Worm (Caenorhabditis elegans): ENCODE measurements around the gene vrp-1.

vrp-1 gene

DNA sequence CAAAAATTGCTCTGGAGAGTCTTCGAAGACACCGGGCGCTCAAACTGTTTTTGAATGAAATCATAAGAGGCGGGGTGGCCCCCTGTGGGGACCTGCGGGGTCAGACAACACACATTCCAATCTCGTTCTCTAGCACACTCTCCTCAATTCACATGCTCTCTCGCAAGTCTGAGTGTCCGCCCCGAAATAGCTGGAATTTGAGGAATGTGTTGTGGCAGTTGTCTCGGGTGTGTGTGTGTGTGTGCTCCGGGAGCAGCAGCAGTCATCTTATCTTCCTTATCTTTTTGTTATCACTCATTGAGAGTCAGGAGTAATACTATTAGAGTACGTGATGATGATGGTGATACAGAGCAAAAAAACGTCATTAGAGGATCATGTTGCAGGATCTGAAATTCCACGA lies 17.5 kb downstream of the vrp-1 start:
- TF ChIP-seq mep-1 (tag; optimal IDR thresholded peaks at IDR 0.05) (no peak), nhr-237 (tag; optimal IDR thresholded peaks at IDR 0.05) (no peak), ceh-43 (GFP tag; optimal IDR thresholded peaks at IDR 0.05) (no peak), nhr-76 (tag; optimal IDR thresholded peaks at IDR 0.05) (no peak), hlh-1 (tag; optimal IDR thresholded peaks at IDR 0.05) (peak; percentile 76), ceh-83 (GFP tag; optimal IDR thresholded peaks at IDR 0.05) (no peak), drap-1 (GFP tag; optimal IDR thresholded peaks at IDR 0.05) (no peak), unc-120 (tag; optimal IDR thresholded peaks at IDR 0.05; ENCODE audit: poor library complexity, severe bottlenecking) (peak; percentile 68), elt-3 (tag; optimal IDR thresholded peaks at IDR 0.05) (no peak), unc-62 (GFP tag; optimal IDR thresholded peaks at IDR 0.05) (peak; percentile 27)

DNA sequence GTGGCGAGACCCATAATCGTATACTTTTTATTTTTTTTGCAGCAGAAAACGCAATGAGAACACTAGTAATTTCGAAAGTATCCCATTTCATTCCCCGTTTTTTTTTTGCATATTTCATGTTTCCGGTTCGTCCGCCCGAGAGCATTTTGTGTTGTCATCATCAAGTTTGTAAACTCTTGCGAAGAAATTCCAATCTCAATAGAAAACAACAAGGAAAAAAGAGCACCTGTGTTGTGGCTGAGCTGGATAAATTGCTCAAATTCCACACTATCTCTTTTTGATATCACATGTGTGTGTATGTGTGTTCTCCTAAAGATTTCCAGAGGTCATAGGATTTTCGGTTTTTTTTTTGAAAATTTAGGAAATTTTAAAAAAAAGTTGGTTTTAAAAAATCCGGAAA lies 19.6 kb downstream of the vrp-1 start:
- TF ChIP-seq sptf-1 (tag; optimal IDR thresholded peaks at IDR 0.05) = no peak
- no peak for TF ChIP-seq nhr-237 (tag; optimal IDR thresholded peaks at IDR 0.05)
- TF ChIP-seq bed-3 (GFP tag; optimal IDR thresholded peaks at IDR 0.05) = no peak
- no peak for TF ChIP-seq elt-3 (tag; optimal IDR thresholded peaks at IDR 0.05)
- no peak for TF ChIP-seq ham-2 (GFP tag; optimal IDR thresholded peaks at IDR 0.05)
- no peak for TF ChIP-seq cnd-1 (tag; optimal IDR thresholded peaks at IDR 0.05)
- TF ChIP-seq tbx-8 (GFP tag; optimal IDR thresholded peaks at IDR 0.05) = no peak
- TF ChIP-seq pha-4 (tag; optimal IDR thresholded peaks at IDR 0.05) = no peak
- TF ChIP-seq flh-1 (GFP tag; optimal IDR thresholded peaks at IDR 0.05) = no peak
- no peak for TF ChIP-seq ceh-83 (GFP tag; optimal IDR thresholded peaks at IDR 0.05)
- no peak for TF ChIP-seq blmp-1 (tag; optimal IDR thresholded peaks at IDR 0.05)
- TF ChIP-seq nhr-12 (tag; optimal IDR thresholded peaks at IDR 0.05) = no peak
- no peak for TF ChIP-seq lin-13 (tag; optimal IDR thresholded peaks at IDR 0.05)
- no peak for TF ChIP-seq nhr-76 (tag; optimal IDR thresholded peaks at IDR 0.05)
- TF ChIP-seq lin-32 (GFP tag; optimal IDR thresholded peaks at IDR 0.05) = no peak
- no peak for TF ChIP-seq unc-39 (tag; optimal IDR thresholded peaks at IDR 0.05)
- no peak for TF ChIP-seq hlh-1 (tag; optimal IDR thresholded peaks at IDR 0.05)

DNA sequence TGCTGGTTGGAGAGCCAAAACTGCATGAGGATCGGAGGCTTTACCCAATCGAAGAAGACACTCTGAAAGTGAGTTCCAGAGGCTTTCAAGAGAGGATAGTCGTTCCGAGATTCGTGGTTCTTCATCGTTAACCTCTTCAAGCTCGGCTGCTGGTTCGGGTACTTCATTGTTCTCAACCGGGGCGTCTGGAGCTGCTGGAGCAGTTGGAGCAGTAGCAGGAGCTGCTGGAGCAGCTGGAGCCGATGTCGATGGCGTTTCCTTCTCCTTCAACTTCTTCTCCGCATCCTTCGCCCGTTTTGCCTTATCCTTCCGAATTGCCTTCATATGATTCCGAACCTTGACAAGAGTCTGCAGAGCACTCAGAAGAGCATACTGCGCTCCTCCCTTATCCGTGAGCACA lies 23.0 kb downstream of the vrp-1 start:
- TF ChIP-seq elt-1 (tag; optimal IDR thresholded peaks at IDR 0.05; ENCODE audit: borderline replicate concordance, insufficient read depth) (no peak), lin-32 (GFP tag; optimal IDR thresholded peaks at IDR 0.05) (no peak), drap-1 (GFP tag; optimal IDR thresholded peaks at IDR 0.05) (no peak), unc-39 (tag; optimal IDR thresholded peaks at IDR 0.05) (no peak), ham-2 (GFP tag; optimal IDR thresholded peaks at IDR 0.05) (no peak), sem-2 (GFP tag; optimal IDR thresholded peaks at IDR 0.05) (no peak), blmp-1 (tag; optimal IDR thresholded peaks at IDR 0.05) (no peak), ceh-83 (GFP tag; optimal IDR thresholded peaks at IDR 0.05) (no peak), flh-1 (GFP tag; optimal IDR thresholded peaks at IDR 0.05) (no peak), nhr-12 (tag; optimal IDR thresholded peaks at IDR 0.05) (no peak), elt-3 (tag; optimal IDR thresholded peaks at IDR 0.05) (no peak), zip-8 (tag; optimal IDR thresholded peaks at IDR 0.05) (no peak), nhr-76 (tag; optimal IDR thresholded peaks at IDR 0.05) (no peak), bed-3 (GFP tag; optimal IDR thresholded peaks at IDR 0.05) (no peak)

- no peak for TF ChIP-seq lsy-2 (tag; optimal IDR thresholded peaks at IDR 0.05)
- TF ChIP-seq ham-2 (GFP tag; optimal IDR thresholded peaks at IDR 0.05) = no peak
- TF ChIP-seq nhr-28 (tag; optimal IDR thresholded peaks at IDR 0.05) = no peak
- no peak for TF ChIP-seq lin-13 (tag; optimal IDR thresholded peaks at IDR 0.05)
- TF ChIP-seq nhr-237 (tag; optimal IDR thresholded peaks at IDR 0.05) = no peak
- TF ChIP-seq tbx-8 (GFP tag; optimal IDR thresholded peaks at IDR 0.05) = no peak
- no peak for TF ChIP-seq ztf-11 (tag; optimal IDR thresholded peaks at IDR 0.05)
- TF ChIP-seq elt-3 (tag; optimal IDR thresholded peaks at IDR 0.05) = no peak
- TF ChIP-seq blmp-1 (tag; optimal IDR thresholded peaks at IDR 0.05) = no peak
- TF ChIP-seq sptf-1 (tag; optimal IDR thresholded peaks at IDR 0.05) = no peak
- no peak for TF ChIP-seq snpc-4 (tag; optimal IDR thresholded peaks at IDR 0.05)
- no peak for TF ChIP-seq ceh-83 (GFP tag; optimal IDR thresholded peaks at IDR 0.05)
- no peak for TF ChIP-seq mab-5 (tag; optimal IDR thresholded peaks at IDR 0.05)
Measured at ce11 chrIV:3037932-3038331, 25.5 kb downstream of the vrp-1 start.

DNA sequence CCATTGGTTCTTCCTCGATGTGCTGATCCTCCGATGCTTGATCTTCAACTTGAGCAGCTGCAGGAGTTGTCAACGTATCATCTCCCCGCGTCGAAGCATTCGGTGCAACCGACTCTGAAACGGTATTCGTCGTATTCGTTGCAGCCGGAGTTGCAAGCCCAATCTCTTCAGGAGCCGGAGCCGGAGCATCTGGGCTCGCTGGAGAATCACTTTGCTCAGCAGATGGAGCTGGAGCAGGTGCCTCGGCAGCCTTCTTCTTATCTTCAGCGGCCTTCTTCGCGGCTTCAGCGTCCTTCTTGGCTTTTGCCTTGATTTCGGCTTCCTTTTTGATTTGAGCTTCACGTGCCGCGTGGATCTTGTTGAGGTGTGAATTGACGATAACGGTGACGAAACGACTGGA lies 26.4 kb downstream of the vrp-1 start:
- TF ChIP-seq ces-1 (GFP tag; optimal IDR thresholded peaks at IDR 0.05) (no peak), mab-5 (tag; optimal IDR thresholded peaks at IDR 0.05) (no peak), mep-1 (tag; optimal IDR thresholded peaks at IDR 0.05) (no peak), cnd-1 (tag; optimal IDR thresholded peaks at IDR 0.05) (no peak), nhr-2 (tag; optimal IDR thresholded peaks at IDR 0.05) (no peak), unc-39 (tag; optimal IDR thresholded peaks at IDR 0.05) (no peak), lin-32 (GFP tag; optimal IDR thresholded peaks at IDR 0.05) (no peak), ceh-83 (GFP tag; optimal IDR thresholded peaks at IDR 0.05) (no peak), zip-8 (tag; optimal IDR thresholded peaks at IDR 0.05) (no peak), unc-62 (GFP tag; optimal IDR thresholded peaks at IDR 0.05) (no peak), elt-3 (tag; optimal IDR thresholded peaks at IDR 0.05) (no peak), tbx-8 (GFP tag; optimal IDR thresholded peaks at IDR 0.05) (no peak), ceh-43 (GFP tag; optimal IDR thresholded peaks at IDR 0.05) (no peak), elt-1 (tag; optimal IDR thresholded peaks at IDR 0.05; ENCODE audit: borderline replicate concordance, insufficient read depth) (no peak), sem-2 (GFP tag; optimal IDR thresholded peaks at IDR 0.05) (no peak), mls-2 (tag; optimal IDR thresholded peaks at IDR 0.05) (no peak), snpc-4 (tag; optimal IDR thresholded peaks at IDR 0.05) (no peak), blmp-1 (tag; optimal IDR thresholded peaks at IDR 0.05) (no peak), nhr-237 (tag; optimal IDR thresholded peaks at IDR 0.05) (no peak)

Measured in whole organism, mixed stage, embryonic.